Fruit fly (Drosophila melanogaster) whole organism, wandering third instar larva: ENCODE data around the gene CG42813.

Experiments
- Dfd ChIP-seq: fragments of >200 bp; optimal IDR thresholded peaks from 2 replicates; lab custom pipeline; 2017; ENCODE audit warnings: missing biosample characterization, missing genetic modification characterization
- Dif ChIP-seq: fragments of 200-275, 200-300 bp; sonication (Bioruptor generic); optimal IDR thresholded peaks from 2 replicates; lab custom pipeline; 2018; ENCODE audit warnings: missing biosample characterization, missing genetic modification characterization; ENCODE audit not compliant: partially characterized antibody
- Jra ChIP-seq: sonication (Bioruptor generic); optimal IDR thresholded peaks from 2 replicates; lab custom pipeline; 2016; ENCODE audit warnings: missing biosample characterization, missing genetic modification characterization
- Mio ChIP-seq: sonication (Bioruptor generic); optimal IDR thresholded peaks from 2 replicates; lab custom pipeline; 2016; ENCODE audit warnings: missing biosample characterization, missing genetic modification characterization
- Vsx2 ChIP-seq: fragments of 200-300, 225-300 bp; sonication (Bioruptor generic); optimal IDR thresholded peaks from 2 replicates; lab custom pipeline; 2018; ENCODE audit warnings: missing biosample characterization, missing genetic modification characterization; ENCODE audit not compliant: partially characterized antibody
- dmrt93B ChIP-seq: fragments of 200-800 bp; sonication (Bioruptor generic); optimal IDR thresholded peaks from 2 replicates; lab custom pipeline; 2018; ENCODE audit warnings: missing biosample characterization, mild to moderate bottlenecking, missing genetic modification characterization
- fru ChIP-seq: fragments of 200-800 bp; sonication (Bioruptor generic); optimal IDR thresholded peaks from 3 replicates; lab custom pipeline; 2016; ENCODE audit warnings: missing biosample characterization, mild to moderate bottlenecking, missing genetic modification characterization
- h ChIP-seq: fragments of 200-800 bp; sonication (Bioruptor generic); optimal IDR thresholded peaks from 3 replicates; lab custom pipeline; 2016; ENCODE audit warnings: missing biosample characterization, mild to moderate bottlenecking, missing genetic modification characterization
- lola ChIP-seq: fragments of >200 bp; optimal IDR thresholded peaks from 2 replicates; lab custom pipeline; 2017; ENCODE audit warnings: missing biosample characterization, missing genetic modification characterization
- pan ChIP-seq: fragments of >200 bp; optimal IDR thresholded peaks from 2 replicates; lab custom pipeline; 2017
- psq ChIP-seq: fragments of 200-800 bp; sonication (Bioruptor generic); optimal IDR thresholded peaks from 3 replicates; lab custom pipeline; 2017; ENCODE audit warnings: missing biosample characterization, mild to moderate bottlenecking, missing genetic modification characterization, moderate library complexity
- sage ChIP-seq: fragments of 200-800 bp; sonication (Bioruptor generic); optimal IDR thresholded peaks from 2 replicates; lab custom pipeline; 2016; ENCODE audit warnings: missing biosample characterization, mild to moderate bottlenecking, missing genetic modification characterization
- usp ChIP-seq: fragments of >200 bp; optimal IDR thresholded peaks from 2 replicates; lab custom pipeline; 2017; ENCODE audit warnings: missing biosample characterization, missing genetic modification characterization

dm6 chr3R:27238438-27239301 lies 10.3 kb upstream of the CG42813 start, which contains the start of the genes CG31064 and PolA2:
- no peak for TF ChIP-seq usp (GFP tag; lab: Kevin White, UChicago)
- no peak for TF ChIP-seq sage
- TF ChIP-seq fru, result no peak
- TF ChIP-seq Mio (GFP tag; lab: Kevin White, UChicago), result no peak
- TF ChIP-seq dmrt93B, result no peak
- TF ChIP-seq h (GFP tag; lab: Kevin White, UChicago), result no peak
- no peak for TF ChIP-seq Jra (GFP tag; lab: Kevin White, UChicago)
- no peak for TF ChIP-seq Dif
- TF ChIP-seq Dfd (GFP tag; lab: Kevin White, UChicago), result no peak
- no peak for TF ChIP-seq psq (GFP tag; lab: Kevin White, UChicago)
- TF ChIP-seq lola (GFP tag; lab: Kevin White, UChicago), result no peak
- TF ChIP-seq Vsx2 (GFP tag; lab: Kevin White, UChicago), result no peak
- no peak for TF ChIP-seq pan (lab: Kevin White, UChicago)
